Worm (Caenorhabditis elegans) whole organism, L3 larva: ENCODE measurements around the gene sri-47.

Experiments
- aly-2 ChIP-seq: fragments of 150-350 bp; optimal IDR thresholded peaks from 2 replicates; lab custom pipeline; 2014; ENCODE audit warnings: missing biosample characterization, missing genetic modification characterization
- egl-27 ChIP-seq: sonication (generic microtip); optimal IDR thresholded peaks from 4 replicates; lab custom pipeline; 2017; ENCODE audit warnings: missing biosample characterization, missing genetic modification reagents, missing genetic modification characterization
- mdl-1 ChIP-seq: fragments of 150-350 bp; optimal IDR thresholded peaks from 2 replicates; lab custom pipeline; 2014; ENCODE audit warnings: missing biosample characterization, missing genetic modification characterization
- nfya-1 ChIP-seq: sonication (generic microtip); optimal IDR thresholded peaks from 2 replicates; lab custom pipeline; 2017; ENCODE audit warnings: missing genetic modification characterization, mild to moderate bottlenecking, missing compliant biosample characterization, antibody characterized with exemption, moderate library complexity; ENCODE audit not compliant: insufficient read depth
- nhr-28 ChIP-seq: fragments of 150-350 bp; optimal IDR thresholded peaks from 2 replicates; lab custom pipeline; 2014; ENCODE audit warnings: missing biosample characterization, missing genetic modification characterization
- nhr-77 ChIP-seq: fragments of 150-350 bp; optimal IDR thresholded peaks from 2 replicates; lab custom pipeline; 2014; ENCODE audit warnings: missing biosample characterization, missing genetic modification characterization
- pqm-1 ChIP-seq: fragments of 150-350 bp; optimal IDR thresholded peaks from 2 replicates; lab custom pipeline; 2017; ENCODE audit warnings: missing biosample characterization, missing genetic modification characterization, inconsistent platforms
- sea-2 ChIP-seq: fragments of 150-350 bp; sonication (generic microtip); optimal IDR thresholded peaks from 4 replicates; lab custom pipeline; 2014; ENCODE audit warnings: missing biosample characterization, missing genetic modification reagents, missing genetic modification characterization
- unc-62 ChIP-seq: fragments of 150-350 bp; sonication (generic microtip); optimal IDR thresholded peaks from 4 replicates; lab custom pipeline; 2014; ENCODE audit warnings: missing biosample characterization, missing genetic modification reagents, missing genetic modification characterization
- ztf-4 ChIP-seq: fragments of 150-350 bp; optimal IDR thresholded peaks from 2 replicates; lab custom pipeline; 2014; ENCODE audit warnings: missing biosample characterization, missing genetic modification characterization

DNA sequence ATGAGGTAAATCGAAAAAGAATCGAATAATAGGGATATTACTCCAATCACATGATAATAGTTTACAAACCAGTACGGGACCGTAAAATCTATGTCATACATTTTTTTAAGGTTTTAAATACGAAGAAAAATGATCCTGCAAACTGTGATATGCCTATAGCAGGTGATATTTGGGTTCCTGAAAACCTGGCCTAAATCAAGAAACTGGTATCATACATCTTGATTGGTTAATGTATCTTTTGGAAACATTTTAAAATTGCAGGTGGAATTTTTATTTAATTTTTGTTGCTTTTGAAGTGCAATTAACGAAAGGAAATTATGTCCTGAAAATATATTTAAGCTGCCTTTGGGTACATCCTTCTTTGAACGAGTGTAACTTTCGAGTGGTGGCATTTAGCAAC lies 43.5 kb downstream of the sri-47 start, which contains the start of gene sri-61:
- TF ChIP-seq nhr-77 (tag; lab: Kevin White, UChicago): no peak
- no peak for TF ChIP-seq nhr-28
- no peak for TF ChIP-seq unc-62 (GFP tag; lab: Kevin White, UChicago)
- no peak for TF ChIP-seq nfya-1 (tag; lab: Kevin White, UChicago)
- no peak for TF ChIP-seq ztf-4
- no peak for TF ChIP-seq sea-2 (GFP tag; lab: Kevin White, UChicago)
- TF ChIP-seq egl-27 (tag; lab: Kevin White, UChicago): no peak
- TF ChIP-seq aly-2 (tag; lab: Kevin White, UChicago): no peak
- TF ChIP-seq mdl-1: no peak
- no peak for TF ChIP-seq pqm-1 (tag; lab: Kevin White, UChicago)
